Worm (Caenorhabditis elegans) whole organism, young adult: ENCODE measurements around the gene R10H10.7.

Source experiments
- F49E8.2 ChIP-seq: sonication (generic microtip); optimal IDR thresholded peaks from 3 replicates; lab custom pipeline; 2017; ENCODE audit warnings: missing genetic modification characterization, mild to moderate bottlenecking, missing compliant biosample characterization, antibody characterized with exemption, moderate library complexity; ENCODE audit not compliant: insufficient read depth
- Y67H2A.10 ChIP-seq: fragments of 200-800 bp; sonication (Bioruptor generic); conservative IDR thresholded peaks from 2 replicates; pipeline ENCODE4 v1.3.6; 2022; ENCODE audit warnings: missing genetic modification reagents, missing genetic modification characterization, missing compliant biosample characterization
- egrh-3 ChIP-seq: fragments of 200-800 bp; sonication (Bioruptor generic); IDR thresholded peaks from 2 replicates; pipeline ENCODE4 v1.3.6; 2022; ENCODE audit warnings: missing genetic modification reagents, missing genetic modification characterization, missing compliant biosample characterization
- let-526 ChIP-seq: fragments of 200-800 bp; sonication (Bioruptor generic); IDR thresholded peaks from 2 replicates; pipeline ENCODE4 v1.3.6; 2022; ENCODE audit warnings: missing genetic modification reagents, missing genetic modification characterization, missing compliant biosample characterization
- nfya-1 ChIP-seq: sonication (generic microtip); optimal IDR thresholded peaks from 2 replicates; lab custom pipeline; 2017; ENCODE audit warnings: antibody characterized with exemption, missing compliant biosample characterization, missing genetic modification characterization, borderline replicate concordance; ENCODE audit not compliant: insufficient read depth
- pha-4 ChIP-seq: fragments of 150-350 bp; sonication (generic microtip); optimal IDR thresholded peaks from 2 replicates; lab custom pipeline; 2014; ENCODE audit warnings: missing biosample characterization, missing genetic modification reagents, missing genetic modification characterization
- snpc-4 ChIP-seq, 5 experiments: fragments of 150-350 bp in 1 of 5; sonication (generic microtip) in 4 of 5; optimal IDR thresholded peaks; 2 replicates each; lab custom pipeline; 2014 to 2018; ENCODE audit warnings: missing genetic modification characterization in 5 of 5, missing biosample characterization in 3 of 5, antibody characterized with exemption in 2 of 5, mild to moderate bottlenecking in 2 of 5, missing compliant biosample characterization in 2 of 5, missing genotype in 2 of 5, moderate library complexity in 2 of 5, missing genetic modification reagents in 1 of 5

DNA sequence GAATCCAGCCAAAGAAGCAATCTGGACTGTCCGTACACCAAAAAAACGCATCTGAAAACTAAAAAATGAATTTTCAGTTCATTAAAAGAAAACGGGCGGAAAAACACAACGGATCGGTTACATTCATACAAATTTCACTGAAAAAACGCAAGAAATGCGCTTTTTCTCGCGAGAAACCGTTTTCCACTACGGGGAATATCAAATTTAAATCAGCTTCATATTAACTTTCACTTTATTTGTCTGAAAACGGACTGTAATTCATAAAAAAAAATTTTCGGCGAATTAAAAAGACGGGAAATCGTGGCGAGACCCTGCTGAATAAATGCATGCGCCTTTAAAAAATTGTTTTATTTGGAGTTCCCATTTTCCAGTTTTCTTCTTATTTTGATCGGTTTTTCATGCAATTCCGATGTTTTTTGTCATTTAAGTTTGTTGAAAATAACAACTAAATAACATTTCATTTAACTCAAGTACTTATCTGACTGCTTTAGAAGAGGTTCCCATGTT is 45.9 kb downstream of the R10H10.7 start, which contains the start of gene pges-2:
- TF ChIP-seq let-526 (no peak), snpc-4 (GFP tag; optimal IDR thresholded peaks at IDR 0.05; lab: Kevin White, UChicago) (no peak), snpc-4 (tag; optimal IDR thresholded peaks at IDR 0.05; lab: Kevin White, UChicago) (no peak), F49E8.2 (no peak), egrh-3 (GFP tag; lab: Robert Waterston, UW) (no peak), pha-4 (tag; lab: Kevin White, UChicago) (no peak), nfya-1 (tag; lab: Kevin White, UChicago) (no peak), Y67H2A.10 (GFP tag; lab: Robert Waterston, UW) (no peak)
